Fruit fly (Drosophila melanogaster): Measurements from ENCODE around the gene Mcm7.
A peak's percentile ranks its signal among the peaks of the same experiment; 100 is the strongest.

Gene Mcm7

dm6 chr3L:8891167-8891618, at the start of gene Mcm7 (continued):
- TF ChIP-seq Ada2b (GFP tag; IDR thresholded peaks at IDR 0.05) (no peak), sqz (GFP tag; optimal IDR thresholded peaks at IDR 0.05) (no peak), pzg (GFP tag; optimal IDR thresholded peaks at IDR 0.05) (peak; percentile 44), CG6791 (GFP tag; IDR thresholded peaks at IDR 0.05; ENCODE audit: partially characterized antibody) (peak; percentile 27; the same call in 1 of the 3 replicates), CG2116 (GFP tag; optimal IDR thresholded peaks at IDR 0.05) (peak; percentile 58), Dbx (GFP tag; IDR thresholded peaks at IDR 0.05) (no peak), CG3838 (GFP tag; optimal IDR thresholded peaks at IDR 0.05) (no peak), CrebB (tag; optimal IDR thresholded peaks at IDR 0.05) (no peak), ara (GFP tag; IDR thresholded peaks at IDR 0.05) (no peak), CG10431 (GFP tag; optimal IDR thresholded peaks at IDR 0.05) (no peak), Dek (tag; optimal IDR thresholded peaks at IDR 0.05) (no peak), CG32772 (GFP tag; IDR thresholded peaks at IDR 0.05) (no peak), tx (GFP tag; optimal IDR thresholded peaks at IDR 0.05) (no peak), wek (GFP tag; optimal IDR thresholded peaks at IDR 0.05) (no peak), dysf (GFP tag; IDR thresholded peaks at IDR 0.05) (no peak), Dll (GFP tag; IDR thresholded peaks at IDR 0.05; ENCODE audit: partially characterized antibody) (peak; percentile 70; the same call in 2 of the 4 replicates), Sox102F (GFP tag; optimal IDR thresholded peaks at IDR 0.05) (no peak), Hr3 (GFP tag; optimal IDR thresholded peaks at IDR 0.05) (no peak), H15 (GFP tag; IDR thresholded peaks at IDR 0.05) (no peak), CG3847 (GFP tag; IDR thresholded peaks at IDR 0.05) (peak; percentile 66; the same call in 1 of the 2 replicates), slbo (GFP tag; IDR thresholded peaks at IDR 0.05) (no peak), bowl (GFP tag; IDR thresholded peaks at IDR 0.05) (no peak), btn (GFP tag; optimal IDR thresholded peaks at IDR 0.05) (no peak), exex (tag; optimal IDR thresholded peaks at IDR 0.05) (no peak), CG31365 (tag; optimal IDR thresholded peaks at IDR 0.05) (no peak), CG8388 (GFP tag; optimal IDR thresholded peaks at IDR 0.05) (no peak), CG8290 (GFP tag; optimal IDR thresholded peaks at IDR 0.05) (no peak), CG8290 (tag; optimal IDR thresholded peaks at IDR 0.05) (no peak), fd3F (GFP tag; optimal IDR thresholded peaks at IDR 0.05) (no peak), pho (GFP tag; optimal IDR thresholded peaks at IDR 0.05) (no peak), CG17802 (tag; optimal IDR thresholded peaks at IDR 0.05) (no peak), trem (tag; optimal IDR thresholded peaks at IDR 0.05) (peak; percentile 44), jigr1 (GFP tag; IDR thresholded peaks at IDR 0.05) (no peak), BEAF-32 (GFP tag; optimal IDR thresholded peaks at IDR 0.05) (peak; percentile 80), CG7839 (tag; optimal IDR thresholded peaks at IDR 0.05) (no peak), row (GFP tag; IDR thresholded peaks at IDR 0.05) (peak; percentile 41), chif (GFP tag; optimal IDR thresholded peaks at IDR 0.05) (no peak), fu2 (GFP tag; optimal IDR thresholded peaks at IDR 0.05) (no peak), E2f2 (GFP tag; IDR thresholded peaks at IDR 0.05) (peak; percentile 92), amos (GFP tag; IDR thresholded peaks at IDR 0.05; ENCODE audit: partially characterized antibody) (peak; percentile 64), az2 (GFP tag; optimal IDR thresholded peaks at IDR 0.05) (no peak), CG10565 (GFP tag; optimal IDR thresholded peaks at IDR 0.05) (no peak), Side (GFP tag; optimal IDR thresholded peaks at IDR 0.05) (no peak), CG14014 (GFP tag; IDR thresholded peaks at IDR 0.05) (no peak), ERR (GFP tag; optimal IDR thresholded peaks at IDR 0.05) (no peak), CG18619 (GFP tag; optimal IDR thresholded peaks at IDR 0.05) (no peak), CG18764 (GFP tag; optimal IDR thresholded peaks at IDR 0.05) (no peak), Vsx1 (GFP tag; optimal IDR thresholded peaks at IDR 0.05) (no peak), CG4617 (GFP tag; optimal IDR thresholded peaks at IDR 0.05; ENCODE audit: borderline replicate concordance) (peak; percentile 8), CG11723 (GFP tag; optimal IDR thresholded peaks at IDR 0.05) (no peak), nom (GFP tag; optimal IDR thresholded peaks at IDR 0.05) (no peak)
